Worm (Caenorhabditis elegans) whole organism, L1 larva: Measurements from ENCODE around the gene fbxb-114.
A peak's percentile ranks its signal among the peaks of the same experiment; 100 is the strongest.

Experiments
- C04F5.9 ChIP-seq: sonication (generic microtip); optimal IDR thresholded peaks from 2 replicates; lab custom pipeline; 2016; ENCODE audit warnings: missing genetic modification characterization, missing compliant biosample characterization
- C16A3.4 ChIP-seq: fragments of 150-350 bp; optimal IDR thresholded peaks from 2 replicates; lab custom pipeline; 2014; ENCODE audit warnings: missing biosample characterization, missing genetic modification characterization
- F16B12.6 ChIP-seq: fragments of 150-350 bp; optimal IDR thresholded peaks from 2 replicates; lab custom pipeline; 2014; ENCODE audit warnings: missing biosample characterization, missing genetic modification characterization
- aha-1 ChIP-seq: fragments of 150-350 bp; optimal IDR thresholded peaks from 2 replicates; lab custom pipeline; 2014; ENCODE audit warnings: missing biosample characterization, missing genetic modification characterization
- aly-2 ChIP-seq: fragments of 150-350 bp; optimal IDR thresholded peaks from 2 replicates; lab custom pipeline; 2014; ENCODE audit warnings: missing biosample characterization, missing genetic modification characterization
- ama-1 ChIP-seq: fragments of 150-350 bp; optimal IDR thresholded peaks from 2 replicates; lab custom pipeline; 2014
- ceh-63 ChIP-seq: fragments of 200-800 bp; sonication (Bioruptor generic); optimal IDR thresholded peaks from 2 replicates; lab custom pipeline; 2018; ENCODE audit warnings: mild to moderate bottlenecking, missing genetic modification characterization, missing compliant biosample characterization
- ceh-8 ChIP-seq: fragments of 200-800 bp; sonication (Bioruptor generic); optimal IDR thresholded peaks from 2 replicates; lab custom pipeline; 2018; ENCODE audit warnings: mild to moderate bottlenecking, missing genetic modification characterization, moderate library complexity, missing compliant biosample characterization
- ceh-82 ChIP-seq, 3 experiments: fragments of 150-350 bp in 1 of 3; sonication (generic microtip) in 2 of 3; optimal IDR thresholded peaks; 2 replicates each; lab custom pipeline; 2014 to 2017; ENCODE audit warnings: missing biosample characterization in 3 of 3, missing genetic modification characterization in 3 of 3
- ceh-88 ChIP-seq: fragments of 200-800 bp; sonication (Bioruptor generic); IDR thresholded peaks from 2 replicates; pipeline ENCODE4 v1.3.6; 2022; ENCODE audit warnings: missing genetic modification characterization, missing compliant biosample characterization
- dpl-1 ChIP-seq, 3 experiments: fragments of 150-350 bp in 2 of 3; sonication (generic microtip) in 1 of 3; optimal IDR thresholded peaks; 2 replicates each; lab custom pipeline; 2014 to 2017; ENCODE audit warnings: missing biosample characterization in 3 of 3, missing genetic modification characterization in 3 of 3, missing genetic modification reagents in 3 of 3
- efl-1 ChIP-seq, 4 experiments: fragments of 150-350 bp; optimal IDR thresholded peaks in 3 of 4; peaks in 1 of 4; 1 replicate in 1 of 4; 2 replicates in 3 of 4; lab custom pipeline; 2014; ENCODE audit warnings: missing biosample characterization in 2 of 4, missing genetic modification characterization in 2 of 4, missing genetic modification reagents in 2 of 4
- efl-3 ChIP-seq: fragments of 200-800 bp; sonication (Bioruptor generic); optimal IDR thresholded peaks from 2 replicates; lab custom pipeline; 2018; ENCODE audit warnings: mild to moderate bottlenecking, missing genetic modification characterization, missing compliant biosample characterization
- elt-2 ChIP-seq: sonication (generic microtip); optimal IDR thresholded peaks from 2 replicates; lab custom pipeline; 2016; ENCODE audit warnings: missing genetic modification characterization, mild to moderate bottlenecking, inconsistent platforms, missing compliant biosample characterization, missing genetic modification reagents
- elt-3 ChIP-seq, 6 experiments: fragments of 150-350 bp in 1 of 6; sonication (generic microtip); optimal IDR thresholded peaks; 2 replicates each; lab custom pipeline; 2017 to 2018; ENCODE audit warnings: missing biosample characterization in 6 of 6, missing genetic modification characterization in 6 of 6, inconsistent platforms in 1 of 6
- fkh-10 ChIP-seq: sonication (generic microtip); optimal IDR thresholded peaks from 2 replicates; lab custom pipeline; 2017; ENCODE audit warnings: missing biosample characterization, missing genetic modification reagents, missing genetic modification characterization
- fkh-4 ChIP-seq: sonication (generic microtip); optimal IDR thresholded peaks from 2 replicates; lab custom pipeline; 2016; ENCODE audit warnings: missing compliant biosample characterization, missing genetic modification characterization, borderline replicate concordance
- fkh-8 ChIP-seq: sonication (generic microtip); optimal IDR thresholded peaks from 2 replicates; lab custom pipeline; 2016; ENCODE audit warnings: mild to moderate bottlenecking, missing genetic modification characterization, missing compliant biosample characterization
- fos-1 ChIP-seq: fragments of 150-350 bp; optimal IDR thresholded peaks from 2 replicates; lab custom pipeline; 2014; ENCODE audit warnings: missing biosample characterization, missing genetic modification characterization
- grh-1 ChIP-seq: fragments of 200-800 bp; sonication (Bioruptor generic); IDR thresholded peaks from 2 replicates; pipeline ENCODE4 v1.3.6; 2022; ENCODE audit warnings: missing genetic modification reagents, missing genetic modification characterization, missing compliant biosample characterization
- hpl-2 ChIP-seq: fragments of 150-350 bp; optimal IDR thresholded peaks from 2 replicates; lab custom pipeline; 2014; ENCODE audit warnings: missing biosample characterization, missing genetic modification reagents, missing genetic modification characterization
- jun-1 ChIP-seq: fragments of 150-350 bp; optimal IDR thresholded peaks from 2 replicates; lab custom pipeline; 2014; ENCODE audit warnings: missing biosample characterization, missing genetic modification reagents, missing genetic modification characterization
- lin-13 ChIP-seq: fragments of 150-350 bp; optimal IDR thresholded peaks from 2 replicates; lab custom pipeline; 2014; ENCODE audit warnings: missing biosample characterization, missing genetic modification reagents, missing genetic modification characterization
- lin-15B ChIP-seq: fragments of 150-350 bp; sonication (generic microtip); optimal IDR thresholded peaks from 3 replicates; lab custom pipeline; 2014; ENCODE audit warnings: missing biosample characterization, missing genetic modification characterization
- lin-35 ChIP-seq, 2 experiments: fragments of 150-350 bp; optimal IDR thresholded peaks; 2 replicates each; lab custom pipeline; 2014; ENCODE audit warnings: missing biosample characterization in 2 of 2, missing genetic modification characterization in 2 of 2, missing genetic modification reagents in 2 of 2
- lin-39 ChIP-seq: fragments of 150-350 bp; optimal IDR thresholded peaks from 2 replicates; lab custom pipeline; 2014; ENCODE audit warnings: missing biosample characterization, missing genetic modification reagents, missing genetic modification characterization
- lir-3 ChIP-seq: sonication (generic microtip); optimal IDR thresholded peaks from 2 replicates; lab custom pipeline; 2016; ENCODE audit warnings: mild to moderate bottlenecking, missing genetic modification characterization, moderate library complexity, missing compliant biosample characterization; ENCODE audit not compliant: poor library complexity
- lsy-2 ChIP-seq, 2 experiments: fragments of 150-350 bp; optimal IDR thresholded peaks; 2 replicates each; lab custom pipeline; 2014; ENCODE audit warnings: missing biosample characterization in 2 of 2, missing genetic modification characterization in 2 of 2
- mdl-1 ChIP-seq, 2 experiments: fragments of 150-350 bp; optimal IDR thresholded peaks; 2 replicates each; lab custom pipeline; 2014 to 2017; ENCODE audit warnings: missing biosample characterization in 2 of 2, missing genetic modification characterization in 2 of 2, inconsistent platforms in 1 of 2
- mef-2 ChIP-seq: fragments of 150-350 bp; optimal IDR thresholded peaks from 2 replicates; lab custom pipeline; 2014; ENCODE audit warnings: missing biosample characterization, missing genetic modification characterization
- mep-1 ChIP-seq: fragments of 150-350 bp; optimal IDR thresholded peaks from 2 replicates; lab custom pipeline; 2014; ENCODE audit warnings: missing biosample characterization, missing genetic modification characterization
- nhr-12 ChIP-seq: sonication (generic microtip); optimal IDR thresholded peaks from 2 replicates; lab custom pipeline; 2017; ENCODE audit warnings: missing biosample characterization, missing genetic modification characterization
- nhr-20 ChIP-seq: sonication (generic microtip); optimal IDR thresholded peaks from 2 replicates; lab custom pipeline; 2016; ENCODE audit warnings: mild to moderate bottlenecking, missing genetic modification characterization, missing compliant biosample characterization
- nhr-71 ChIP-seq: sonication (generic microtip); optimal IDR thresholded peaks from 2 replicates; lab custom pipeline; 2016; ENCODE audit warnings: mild to moderate bottlenecking, missing genetic modification characterization, moderate library complexity, missing compliant biosample characterization
- nhr-77 ChIP-seq: fragments of 150-350 bp; optimal IDR thresholded peaks from 2 replicates; lab custom pipeline; 2014; ENCODE audit warnings: missing biosample characterization, missing genetic modification characterization
- nhr-90 ChIP-seq: sonication (generic microtip); optimal IDR thresholded peaks from 2 replicates; lab custom pipeline; 2016; ENCODE audit warnings: mild to moderate bottlenecking, missing genetic modification characterization, missing compliant biosample characterization; ENCODE audit not compliant: poor library complexity
- pax-3 ChIP-seq: fragments of 200-800 bp; sonication (Bioruptor generic); optimal IDR thresholded peaks from 2 replicates; lab custom pipeline; 2018; ENCODE audit warnings: mild to moderate bottlenecking, missing genetic modification characterization, moderate library complexity, missing compliant biosample characterization
- pqm-1 ChIP-seq: sonication (generic microtip); optimal IDR thresholded peaks from 3 replicates; lab custom pipeline; 2017; ENCODE audit warnings: missing biosample characterization, missing genetic modification characterization
- rnt-1 ChIP-seq: sonication (generic microtip); optimal IDR thresholded peaks from 2 replicates; lab custom pipeline; 2016; ENCODE audit warnings: mild to moderate bottlenecking, missing genetic modification characterization, moderate library complexity, missing compliant biosample characterization
- skn-1 ChIP-seq: fragments of 150-350 bp; optimal IDR thresholded peaks from 2 replicates; lab custom pipeline; 2014; ENCODE audit warnings: missing biosample characterization, missing genetic modification characterization
- snpc-4 ChIP-seq: fragments of 150-350 bp; optimal IDR thresholded peaks from 2 replicates; lab custom pipeline; 2014; ENCODE audit warnings: missing biosample characterization, missing genetic modification characterization
- sptf-1 ChIP-seq: fragments of 150-350 bp; optimal IDR thresholded peaks from 2 replicates; lab custom pipeline; 2014; ENCODE audit warnings: missing biosample characterization, missing genetic modification characterization
- sup-37 ChIP-seq: fragments of 200-800 bp; sonication (Bioruptor generic); optimal IDR thresholded peaks from 2 replicates; lab custom pipeline; 2018; ENCODE audit warnings: mild to moderate bottlenecking, missing genetic modification characterization, missing compliant biosample characterization
- swsn-7 ChIP-seq: sonication (generic microtip); optimal IDR thresholded peaks from 2 replicates; lab custom pipeline; 2016; ENCODE audit warnings: missing genetic modification characterization, missing compliant biosample characterization
- tlp-1 ChIP-seq: fragments of 150-350 bp; optimal IDR thresholded peaks from 2 replicates; lab custom pipeline; 2014; ENCODE audit warnings: missing biosample characterization, missing genetic modification characterization
- unc-130 ChIP-seq: fragments of 150-350 bp; optimal IDR thresholded peaks from 2 replicates; lab custom pipeline; 2017; ENCODE audit warnings: missing biosample characterization, missing genetic modification characterization, inconsistent platforms
- unc-98 ChIP-seq: fragments of 200-800 bp; sonication (Bioruptor generic); IDR thresholded peaks from 2 replicates; pipeline ENCODE4 v1.3.6; 2022; ENCODE audit warnings: missing genetic modification characterization, missing compliant biosample characterization
- vab-15 ChIP-seq: sonication (generic microtip); optimal IDR thresholded peaks from 2 replicates; lab custom pipeline; 2017; ENCODE audit warnings: missing genotype, mild to moderate bottlenecking, missing genetic modification characterization, missing compliant biosample characterization
- ztf-11 ChIP-seq, 2 experiments: sonication (generic microtip); optimal IDR thresholded peaks; 2 replicates each; lab custom pipeline; 2016 to 2017; ENCODE audit warnings: missing genetic modification characterization in 2 of 2, missing biosample characterization in 1 of 2, missing compliant biosample characterization in 1 of 2
- ztf-4 ChIP-seq: fragments of 150-350 bp; optimal IDR thresholded peaks from 2 replicates; lab custom pipeline; 2014; ENCODE audit warnings: missing biosample characterization, missing genetic modification characterization

Gene fbxb-114

DNA sequence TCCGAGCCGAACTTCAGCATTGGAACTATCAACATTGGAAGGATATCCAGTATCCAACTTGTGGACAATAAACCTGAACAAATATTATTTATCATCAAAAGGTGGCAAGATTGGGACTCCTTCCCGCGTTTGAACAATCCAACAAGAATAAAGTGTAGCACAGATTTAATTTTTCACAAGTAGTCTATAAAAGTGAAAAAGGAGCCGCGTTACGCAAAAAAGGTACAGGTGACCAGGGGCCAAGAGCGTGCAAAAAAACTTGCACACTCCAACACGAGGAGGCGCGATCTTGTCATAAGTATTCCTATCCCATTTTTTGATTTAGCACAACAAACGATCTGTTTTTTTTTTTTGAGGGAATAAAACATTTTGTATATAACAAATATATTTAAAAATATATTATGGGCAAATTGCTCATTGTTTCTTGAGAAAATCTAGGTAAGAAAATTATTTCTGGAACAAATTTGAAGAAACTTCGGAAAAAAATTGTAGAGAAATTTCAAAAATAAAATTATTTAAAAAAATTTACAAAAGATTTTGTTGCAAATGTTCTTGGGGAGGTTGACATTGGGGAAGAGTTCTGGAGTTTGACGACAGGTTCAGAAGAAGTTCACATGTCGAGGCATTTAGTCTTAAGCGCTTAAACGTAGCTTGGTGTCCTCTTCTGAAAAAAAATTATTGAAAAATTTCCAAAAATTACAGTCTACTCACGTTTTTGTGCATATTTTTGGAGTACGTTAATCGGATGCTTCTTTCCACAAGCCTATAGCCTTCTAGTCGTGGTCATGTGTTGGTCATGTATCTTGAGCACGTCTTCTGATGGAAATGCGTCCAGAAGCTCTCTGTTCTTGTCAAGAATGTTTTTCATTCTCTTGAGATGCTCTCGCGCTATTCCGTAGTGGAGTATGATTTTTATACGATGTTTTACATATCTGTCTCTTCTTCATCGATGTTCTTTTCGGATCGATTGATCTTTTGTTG is 22.6 kb downstream of the fbxb-114 start:
- TF ChIP-seq hpl-2 (GFP tag; lab: Kevin White, UChicago) = no peak
- TF ChIP-seq nhr-77 = no peak
- TF ChIP-seq sup-37 (GFP tag; lab: Kevin White, UChicago) = no peak
- peak; percentile 29 for TF ChIP-seq pax-3 (tag; lab: Kevin White, UChicago)
- TF ChIP-seq unc-130 (tag; lab: Kevin White, UChicago) = no peak
- peak in 1 of 2 experiments; percentile 22 for TF ChIP-seq efl-1 (optimal IDR thresholded peaks at IDR 0.05; lab: Kevin White, UChicago)
- TF ChIP-seq efl-1 (GFP tag; optimal IDR thresholded peaks at IDR 0.05 in 1 of 2; lab: Kevin White, UChicago) = peak in 1 of 2 experiments; percentile 76
- no peak for TF ChIP-seq fkh-4
- no peak for TF ChIP-seq nhr-71 (tag; lab: Kevin White, UChicago)
- TF ChIP-seq dpl-1 (GFP tag; optimal IDR thresholded peaks at IDR 0.05; lab: Kevin White, UChicago) = no peak
- TF ChIP-seq aha-1 (tag; lab: Kevin White, UChicago) = no peak
- peak; percentile 16 for TF ChIP-seq fkh-8
- no peak for TF ChIP-seq aly-2 (tag; lab: Kevin White, UChicago)
- peak in 1 of 2 experiments; percentile 30 for TF ChIP-seq lsy-2 (tag; optimal IDR thresholded peaks at IDR 0.05; lab: Kevin White, UChicago)
- no peak for TF ChIP-seq tlp-1 (tag; lab: Kevin White, UChicago)
- TF ChIP-seq C16A3.4 (tag; lab: Kevin White, UChicago) = no peak
- no peak for TF ChIP-seq elt-2 (tag; lab: Kevin White, UChicago)
- TF ChIP-seq ceh-88 (GFP tag; lab: Robert Waterston, UW) = no peak
- no peak for TF ChIP-seq lir-3 (tag; lab: Kevin White, UChicago)
- TF ChIP-seq mef-2 = no peak
- no peak for TF ChIP-seq nhr-20 (tag; lab: Kevin White, UChicago)
- no peak for TF ChIP-seq fos-1 (tag; lab: Kevin White, UChicago)
- peak in 1 of 2 experiments; percentile 4 for TF ChIP-seq lin-35 (GFP tag; optimal IDR thresholded peaks at IDR 0.05; lab: Kevin White, UChicago)
- no peak for TF ChIP-seq mdl-1 (tag; optimal IDR thresholded peaks at IDR 0.05; lab: Kevin White, UChicago)
- no peak for TF ChIP-seq vab-15 (tag; lab: Kevin White, UChicago)
- no peak for TF ChIP-seq mep-1
- no peak for TF ChIP-seq jun-1 (tag; lab: Kevin White, UChicago)
- TF ChIP-seq ceh-8 = no peak
- TF ChIP-seq ceh-63 = no peak
- no peak for TF ChIP-seq snpc-4 (tag; lab: Kevin White, UChicago)
- TF ChIP-seq C04F5.9 (tag; lab: Kevin White, UChicago) = no peak
- no peak for TF ChIP-seq fkh-10
- TF ChIP-seq lin-13 (GFP tag; lab: Kevin White, UChicago) = no peak
- TF ChIP-seq lin-39 (tag; lab: Kevin White, UChicago) = no peak
- TF ChIP-seq F16B12.6 = no peak
- TF ChIP-seq ama-1 (lab: Kevin White, UChicago) = peak; percentile 53
- TF ChIP-seq skn-1 (tag; lab: Kevin White, UChicago) = peak; percentile 38
- no peak for TF ChIP-seq pqm-1
- TF ChIP-seq rnt-1 = peak; percentile 36
- no peak for TF ChIP-seq ztf-4 (tag; lab: Kevin White, UChicago)
- no peak for TF ChIP-seq sptf-1 (tag; lab: Kevin White, UChicago)
- TF ChIP-seq grh-1 (GFP tag; lab: Robert Waterston, UW) = 0 out of 2 replicates have a peak, but pooled peaks have one; percentile 17
- no peak for TF ChIP-seq swsn-7 (tag; lab: Kevin White, UChicago)
- TF ChIP-seq ceh-82 (tag; optimal IDR thresholded peaks at IDR 0.05; lab: Kevin White, UChicago) = no peak
- TF ChIP-seq nhr-12 (tag; lab: Kevin White, UChicago) = no peak
- peak in 1 of 6 experiments; percentile 32 for TF ChIP-seq elt-3 (tag; optimal IDR thresholded peaks at IDR 0.05; lab: Kevin White, UChicago)
- TF ChIP-seq nhr-90 (tag; lab: Kevin White, UChicago) = no peak
- no peak for TF ChIP-seq unc-98 (GFP tag; lab: Robert Waterston, UW)
- TF ChIP-seq efl-3 = no peak
- TF ChIP-seq ztf-11 (tag; optimal IDR thresholded peaks at IDR 0.05; lab: Kevin White, UChicago) = no peak
- peak; percentile 5 for TF ChIP-seq lin-15B (tag; lab: Kevin White, UChicago)
